Worm (Caenorhabditis elegans): ENCODE measurements around the gene T26A8.3.
"Not testable (repeated sequence)": the region's sequence is repeated elsewhere in the genome, so short reads cannot be mapped to it uniquely, and the experiment has no call there.

- TF ChIP-seq jun-1, nhr-12, R02D3.7, nhr-28, fos-1, unc-39, nhr-77 (tag; optimal IDR thresholded peaks at IDR 0.05): not testable (repeated sequence)
Observed at ce11 chrIV:8389139-8389538, 37.3 kb downstream of the T26A8.3 start, which contains the start of gene D2096.10.
